Worm (Caenorhabditis elegans) whole organism, early embryonic: ENCODE results near the gene cal-8.

ENCODE experiments used
- ama-1 ChIP-seq: fragments of 150-350 bp; optimal IDR thresholded peaks from 2 replicates; lab custom pipeline; 2014
- ets-7 ChIP-seq: sonication (generic microtip); optimal IDR thresholded peaks from 2 replicates; lab custom pipeline; 2016; ENCODE audit warnings: missing genotype, missing genetic modification characterization, missing compliant biosample characterization
- hmbx-1 ChIP-seq: sonication (generic microtip); optimal IDR thresholded peaks from 2 replicates; lab custom pipeline; 2016; ENCODE audit warnings: mild to moderate bottlenecking, missing genetic modification characterization, missing compliant biosample characterization
- hmg-4 ChIP-seq: fragments of 200-800 bp; sonication (Bioruptor generic); optimal IDR thresholded peaks from 2 replicates; lab custom pipeline; 2018; ENCODE audit warnings: mild to moderate bottlenecking, missing genetic modification characterization, missing compliant biosample characterization
- tra-4 ChIP-seq: sonication (generic microtip); optimal IDR thresholded peaks from 2 replicates; lab custom pipeline; 2017; ENCODE audit warnings: missing genetic modification characterization, missing compliant biosample characterization

DNA sequence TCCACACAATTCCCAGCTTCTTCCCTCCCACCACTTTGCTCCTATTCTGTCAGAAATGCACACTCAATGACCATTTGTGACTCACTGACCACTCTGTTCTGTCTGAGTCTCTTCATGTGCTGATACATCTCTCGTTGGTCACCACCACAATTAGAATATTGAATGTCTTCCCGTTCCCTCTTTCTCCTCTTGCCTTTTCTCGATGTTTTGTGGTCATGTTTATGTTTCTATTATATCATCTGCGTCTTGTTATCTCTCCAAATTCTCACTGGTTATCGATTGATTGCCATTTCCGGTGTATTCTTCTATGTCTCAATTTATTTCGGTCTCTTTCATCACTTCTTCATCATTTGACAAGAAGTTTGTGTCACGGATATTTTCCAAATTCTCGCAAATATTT, 20.9 kb downstream of the cal-8 start:
- TF ChIP-seq ama-1 (lab: Kevin White, UChicago) (no peak), ets-7 (tag; lab: Kevin White, UChicago) (no peak), tra-4 (tag; lab: Kevin White, UChicago) (no peak), hmg-4 (GFP tag; lab: Kevin White, UChicago) (no peak), hmbx-1 (tag; lab: Kevin White, UChicago) (no peak)
